Worm (Caenorhabditis elegans): ENCODE measurements around the gene fbxc-30.

DNA sequence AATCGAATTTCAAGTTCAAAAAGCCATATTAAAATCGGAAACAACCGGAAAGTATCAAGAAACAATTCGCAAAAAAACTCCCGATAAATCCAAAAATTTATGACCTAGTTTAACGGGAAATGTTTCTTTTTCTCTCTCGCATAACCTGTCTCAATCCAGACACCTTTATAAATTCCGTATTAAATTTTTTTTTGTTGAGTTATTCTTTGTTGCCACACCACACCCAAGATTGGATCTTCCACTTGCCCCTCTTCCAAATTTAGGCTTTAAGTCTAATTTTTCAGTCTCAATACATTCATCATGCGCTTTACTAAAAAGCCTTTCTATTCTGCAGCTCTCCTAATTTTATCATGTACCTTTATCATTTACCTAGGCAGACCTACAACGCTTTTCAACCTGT is 21.1 kb downstream of the fbxc-30 start, which contains the start of gene R07C3.3:
- TF ChIP-seq Y22D7AL.16 (tag; optimal IDR thresholded peaks at IDR 0.05) = no peak
- no peak for TF ChIP-seq ets-4 (tag; optimal IDR thresholded peaks at IDR 0.05)
- no peak for TF ChIP-seq unc-42 (tag; optimal IDR thresholded peaks at IDR 0.05)

Data from whole organism, late embryonic.